Fruit fly (Drosophila melanogaster) whole organism, embryonic: Measurements from ENCODE around the gene CG14664.

Experiments used
- Antp ChIP-seq: fragments of 200-800 bp; sonication (Bioruptor generic); optimal IDR thresholded peaks from 3 replicates; lab custom pipeline; 2016; ENCODE audit warnings: missing biosample characterization, missing genetic modification characterization
- Awh ChIP-seq: fragments of 200-800 bp; sonication (Bioruptor generic); IDR thresholded peaks from 2 replicates; pipeline ENCODE4, ENCODE4 v1.3.6; 2022; ENCODE audit warnings: missing biosample characterization, missing genetic modification characterization
- CG11093 ChIP-seq: fragments of 200-800 bp; sonication (Bioruptor generic); IDR thresholded peaks from 3 replicates; pipeline ENCODE4 v1.3.6; 2022; ENCODE audit warnings: missing biosample characterization, missing genetic modification characterization
- CG13894 ChIP-seq: fragments of 200-800 bp; sonication (Bioruptor generic); optimal IDR thresholded peaks from 3 replicates; lab custom pipeline; 2018; ENCODE audit warnings: missing biosample characterization, mild to moderate bottlenecking, missing genetic modification characterization, moderate library complexity
- CG14014 ChIP-seq: fragments of 200-800 bp; sonication (Bioruptor generic); IDR thresholded peaks from 2 replicates; pipeline ENCODE4 v1.3.6; 2022; ENCODE audit warnings: missing biosample characterization, missing genetic modification characterization
- CG14710 ChIP-seq: fragments of 200-800 bp; sonication (Bioruptor generic); optimal IDR thresholded peaks from 3 replicates; lab custom pipeline; 2019; ENCODE audit warnings: missing biosample characterization, mild to moderate bottlenecking, missing genetic modification characterization, moderate library complexity
- CG15479 ChIP-seq: fragments of 200-800 bp; sonication (Bioruptor generic); optimal IDR thresholded peaks from 3 replicates; lab custom pipeline; 2019; ENCODE audit warnings: missing biosample characterization, mild to moderate bottlenecking, missing genetic modification characterization, moderate library complexity
- CG15601 ChIP-seq: fragments of 200-800 bp; sonication (Bioruptor generic); optimal IDR thresholded peaks from 3 replicates; lab custom pipeline; 2019; ENCODE audit warnings: missing biosample characterization, mild to moderate bottlenecking, missing genetic modification characterization, moderate library complexity
- CG2202 ChIP-seq: fragments of 200-800 bp; sonication (Bioruptor generic); optimal IDR thresholded peaks from 2 replicates; lab custom pipeline; 2018; ENCODE audit warnings: missing biosample characterization, mild to moderate bottlenecking, missing genetic modification characterization
- CG30431 ChIP-seq: fragments of 200-800 bp; sonication (Bioruptor generic); optimal IDR thresholded peaks from 2 replicates; lab custom pipeline; 2017; ENCODE audit warnings: missing biosample characterization, missing genetic modification characterization
- CG3163 ChIP-seq: fragments of 200-800 bp; sonication (Bioruptor generic); optimal IDR thresholded peaks from 3 replicates; lab custom pipeline; 2016; ENCODE audit warnings: missing biosample characterization, missing genetic modification characterization
- CG32772 ChIP-seq: fragments of 200-800 bp; sonication (Bioruptor generic); IDR thresholded peaks from 2 replicates; pipeline ENCODE4 v1.3.6; 2022; ENCODE audit warnings: missing biosample characterization, missing genetic modification characterization
- CG34422 ChIP-seq: fragments of 200-800 bp; sonication (Bioruptor generic); IDR thresholded peaks from 3 replicates; pipeline ENCODE4 v1.3.6; 2022; ENCODE audit warnings: missing biosample characterization, missing genetic modification characterization
- CG4424 ChIP-seq: fragments of 200-800 bp; sonication (Bioruptor generic); optimal IDR thresholded peaks from 3 replicates; lab custom pipeline; 2016; ENCODE audit warnings: missing biosample characterization, missing genetic modification characterization
- CG5953 ChIP-seq: fragments of 200-800 bp; sonication (Bioruptor generic); IDR thresholded peaks from 2 replicates; pipeline ENCODE4 v1.3.6; 2022; ENCODE audit warnings: missing biosample characterization, missing genetic modification characterization
- CG9727 ChIP-seq: fragments of 200-800 bp; sonication (Bioruptor generic); optimal IDR thresholded peaks from 3 replicates; lab custom pipeline; 2017; ENCODE audit warnings: missing biosample characterization, mild to moderate bottlenecking, missing genetic modification characterization
- CG9797 ChIP-seq: fragments of 200-800 bp; sonication (Bioruptor generic); optimal IDR thresholded peaks from 3 replicates; lab custom pipeline; 2018; ENCODE audit warnings: missing biosample characterization, mild to moderate bottlenecking, missing genetic modification characterization
- CG9876 ChIP-seq: fragments of 200-800 bp; sonication (Bioruptor generic); optimal IDR thresholded peaks from 2 replicates; lab custom pipeline; 2016; ENCODE audit warnings: missing biosample characterization, missing genetic modification characterization
- Chrac-16 ChIP-seq: fragments of 200-800 bp; sonication (Bioruptor generic); optimal IDR thresholded peaks from 3 replicates; lab custom pipeline; 2016; ENCODE audit warnings: missing biosample characterization, missing genetic modification characterization
- Dek ChIP-seq: fragments of 200-800 bp; sonication (Bioruptor generic); optimal IDR thresholded peaks from 3 replicates; lab custom pipeline; 2019; ENCODE audit warnings: missing biosample characterization, mild to moderate bottlenecking, missing genetic modification characterization, moderate library complexity
- Doc2 ChIP-seq: fragments of 200-800 bp; sonication (Bioruptor generic); IDR thresholded peaks from 2 replicates; pipeline ENCODE4 v1.3.6; 2022; ENCODE audit warnings: missing biosample characterization, missing genetic modification characterization
- Dref ChIP-seq: fragments of 200-800 bp; sonication (Bioruptor generic); IDR thresholded peaks from 2 replicates; pipeline ENCODE4 v1.3.6; 2022; ENCODE audit warnings: missing biosample characterization, missing genetic modification characterization
- Ets65A ChIP-seq: fragments of 200-800 bp; sonication (Bioruptor generic); peaks from one replicate; lab custom pipeline; 2016; ENCODE audit warnings: missing biosample characterization, missing genetic modification characterization
- Gug ChIP-seq: fragments of 200-800 bp; sonication (Bioruptor generic); IDR thresholded peaks from 4 replicates; pipeline ENCODE4 v1.3.6; 2022; ENCODE audit warnings: missing biosample characterization, missing genetic modification characterization
- HLH4C ChIP-seq: fragments of 200-800 bp; sonication (Bioruptor generic); IDR thresholded peaks from 3 replicates; pipeline ENCODE4 v1.3.6; 2022; ENCODE audit warnings: missing biosample characterization, missing genetic modification characterization; ENCODE audit not compliant: partially characterized antibody
- Mrtf ChIP-seq: fragments of 200-800 bp; sonication (Bioruptor generic); IDR thresholded peaks from 3 replicates; pipeline ENCODE4 v1.3.6; 2022; ENCODE audit warnings: missing biosample characterization, missing genetic modification characterization
- Nf-YB ChIP-seq: fragments of 200-800 bp; sonication (Bioruptor generic); optimal IDR thresholded peaks from 3 replicates; lab custom pipeline; 2019; ENCODE audit warnings: missing biosample characterization, mild to moderate bottlenecking, missing genetic modification characterization, moderate library complexity
- Nf-YC ChIP-seq: fragments of 200-800 bp; optimal IDR thresholded peaks from 3 replicates; lab custom pipeline; 2019; ENCODE audit warnings: missing biosample characterization, mild to moderate bottlenecking, missing genetic modification characterization, moderate library complexity
- Pdp1 ChIP-seq, 2 experiments: fragments of 200-800 bp; sonication (Bioruptor generic); optimal IDR thresholded peaks; 3 replicates each; lab custom pipeline; 2016; ENCODE audit warnings: missing biosample characterization in 2 of 2, missing genetic modification characterization in 2 of 2, mild to moderate bottlenecking in 1 of 2, moderate library complexity in 1 of 2
- Ravus ChIP-seq: fragments of 200-800 bp; sonication (Bioruptor generic); IDR thresholded peaks from 2 replicates; pipeline ENCODE4 v1.3.6; 2022; ENCODE audit warnings: missing biosample characterization, missing genetic modification characterization
- Sry-β ChIP-seq: fragments of 200-800 bp; sonication (Bioruptor generic); optimal IDR thresholded peaks from 2 replicates; lab custom pipeline; 2018; ENCODE audit warnings: missing biosample characterization, mild to moderate bottlenecking, missing genetic modification characterization, moderate library complexity
- Tbp ChIP-seq: fragments of >200 bp; optimal IDR thresholded peaks from 2 replicates; lab custom pipeline; 2018; ENCODE audit warnings: missing biosample characterization, missing genetic modification characterization
- Trl ChIP-seq, 3 experiments: fragments of >200 bp in 2 of 3; fragments of 200-800 bp in 1 of 3; sonication (Bioruptor generic) in 1 of 3; optimal IDR thresholded peaks; 2 replicates in 1 of 3; 3 replicates in 2 of 3; lab custom pipeline; 2016 to 2017; ENCODE audit warnings: missing biosample characterization in 1 of 3, missing genetic modification characterization in 1 of 3
- amos ChIP-seq: fragments of 200-800 bp; sonication (Bioruptor generic); IDR thresholded peaks from 2 replicates; pipeline ENCODE4 v1.3.6; 2022; ENCODE audit warnings: missing biosample characterization, missing genetic modification characterization; ENCODE audit not compliant: partially characterized antibody
- ase ChIP-seq: fragments of 200-800 bp; sonication (Bioruptor generic); IDR thresholded peaks from 3 replicates; pipeline ENCODE4 v1.3.6; 2022; ENCODE audit warnings: missing biosample characterization, missing genetic modification characterization
- ash1 ChIP-seq: fragments of 200-800 bp; sonication (Bioruptor generic); optimal IDR thresholded peaks from 2 replicates; lab custom pipeline; 2018; ENCODE audit warnings: missing biosample characterization, mild to moderate bottlenecking, missing genetic modification characterization
- cas ChIP-seq: fragments of 200-800 bp; sonication (Bioruptor generic); IDR thresholded peaks from 2 replicates; pipeline ENCODE4 v1.3.6; 2022; ENCODE audit warnings: missing biosample characterization, missing genetic modification characterization
- chinmo ChIP-seq: fragments of 200-800 bp; sonication (Bioruptor generic); IDR thresholded peaks from 4 replicates; pipeline ENCODE4 v1.3.6; 2022; ENCODE audit warnings: missing biosample characterization, missing genetic modification characterization; ENCODE audit not compliant: partially characterized antibody
- cwo ChIP-seq: fragments of 200-800 bp; sonication (Bioruptor generic); optimal IDR thresholded peaks from 3 replicates; lab custom pipeline; 2017; ENCODE audit warnings: missing biosample characterization, missing genetic modification characterization, mild to moderate bottlenecking, moderate library complexity, missing genetic modification reagents
- dimm ChIP-seq: fragments of 200-800 bp; sonication (Bioruptor generic); IDR thresholded peaks from 2 replicates; pipeline ENCODE4 v1.3.6; 2022; ENCODE audit warnings: missing biosample characterization, missing genetic modification characterization
- eve ChIP-seq, 2 experiments: fragments of >200 bp; optimal IDR thresholded peaks; 2 replicates each; lab custom pipeline; 2017; ENCODE audit warnings: missing biosample characterization in 2 of 2, missing genetic modification characterization in 2 of 2
- insv ChIP-seq, 2 experiments: fragments of 200-800 bp; sonication (Bioruptor generic); optimal IDR thresholded peaks; 3 replicates each; lab custom pipeline; 2016 to 2018; ENCODE audit warnings: missing biosample characterization in 2 of 2, missing genetic modification characterization in 2 of 2
- klu ChIP-seq: fragments of 200-800 bp; sonication (Bioruptor generic); IDR thresholded peaks from 2 replicates; pipeline ENCODE4 v1.3.6; 2022; ENCODE audit warnings: missing biosample characterization, missing genetic modification characterization
- lmd ChIP-seq: fragments of 200-800 bp; sonication (Bioruptor generic); IDR thresholded peaks from 2 replicates; pipeline ENCODE4 v1.3.6; 2022; ENCODE audit warnings: missing biosample characterization, missing genetic modification characterization
- repo ChIP-seq: fragments of 200-800 bp; sonication (Bioruptor generic); optimal IDR thresholded peaks from 2 replicates; lab custom pipeline; 2016; ENCODE audit warnings: missing biosample characterization, missing genetic modification characterization
- so ChIP-seq: fragments of 200-800 bp; sonication (Bioruptor generic); IDR thresholded peaks from 3 replicates; pipeline ENCODE4 v1.3.6; 2022; ENCODE audit warnings: missing biosample characterization, missing genetic modification characterization
- ssp ChIP-seq: fragments of 200-800 bp; sonication (Bioruptor generic); IDR thresholded peaks from 2 replicates; pipeline ENCODE4 v1.3.6; 2022; ENCODE audit warnings: missing biosample characterization, missing genetic modification characterization
- stc ChIP-seq: fragments of 200-800 bp; sonication (Bioruptor generic); IDR thresholded peaks from 2 replicates; pipeline ENCODE4 v1.3.6; 2022; ENCODE audit warnings: missing biosample characterization, missing genetic modification characterization
- wdn ChIP-seq: fragments of 200-800 bp; sonication (Bioruptor generic); IDR thresholded peaks from 2 replicates; pipeline ENCODE4 v1.3.6; 2022; ENCODE audit warnings: missing biosample characterization, missing genetic modification characterization

The CG14664 gene

dm6 chr3R:5198302-5198701 lies 25.6 kb upstream of the CG14664 start (continued):
- TF ChIP-seq CG5953 (GFP tag; lab: Robert Waterston, UW) (peak; percentile 30; the same call in 1 of the 2 replicates), CG9727 (GFP tag; lab: Kevin White, UChicago) (peak; percentile 37), stc (GFP tag; lab: Robert Waterston, UW) (peak; percentile 56; the same call in 1 of the 2 replicates), Mrtf (GFP tag; lab: Robert Waterston, UW) (0 out of 3 replicates have a peak, but pooled peaks have one; percentile 47), Gug (peak; percentile 41; the same call in 1 of the 4 replicates), Chrac-16 (GFP tag; lab: Kevin White, UChicago) (peak; percentile 16), Dek (peak; percentile 72), amos (GFP tag; lab: Robert Waterston, UW) (no peak), CG9876 (GFP tag; lab: Kevin White, UChicago) (peak; percentile 40), CG30431 (GFP tag; lab: Kevin White, UChicago) (peak; percentile 8), CG11093 (GFP tag; lab: Robert Waterston, UW) (no peak), insv (GFP tag; optimal IDR thresholded peaks at IDR 0.05; lab: Kevin White, UChicago) (no peak), CG13894 (tag; lab: Kevin White, UChicago) (peak; percentile 94), Dref (GFP tag; lab: Robert Waterston, UW) (no peak), lmd (GFP tag; lab: Robert Waterston, UW) (peak; percentile 65; the same call in 1 of the 2 replicates), Ets65A (GFP tag; lab: Kevin White, UChicago) (peak; percentile 71), CG34422 (GFP tag; lab: Robert Waterston, UW) (0 out of 3 replicates have a peak, but pooled peaks have one; percentile 32), klu (GFP tag; lab: Robert Waterston, UW) (peak; percentile 41; the same call in 1 of the 2 replicates)

- TF ChIP-seq Nf-YC (tag; lab: Kevin White, UChicago), result no peak
- peak in 1 of 2 experiments; percentile 59 for TF ChIP-seq eve (GFP tag; optimal IDR thresholded peaks at IDR 0.05; lab: Kevin White, UChicago)
- no peak for TF ChIP-seq CG15601 (tag; lab: Kevin White, UChicago)
- TF ChIP-seq Ravus (GFP tag; lab: Robert Waterston, UW), result no peak
- peak in 1 of 2 experiments; percentile 31 for TF ChIP-seq Pdp1 (GFP tag; optimal IDR thresholded peaks at IDR 0.05; lab: Kevin White, UChicago)
- TF ChIP-seq CG34422 (GFP tag; lab: Robert Waterston, UW), result 0 out of 3 replicates have a peak, but pooled peaks have one; percentile 16
- peak; percentile 6 for TF ChIP-seq cwo
- no peak for TF ChIP-seq cas (GFP tag; lab: Robert Waterston, UW)
- TF ChIP-seq CG3163, result peak; percentile 67
- TF ChIP-seq CG15479 (GFP tag; lab: Kevin White, UChicago), result no peak
- no peak for TF ChIP-seq dimm
- no peak for TF ChIP-seq Antp (GFP tag; lab: Kevin White, UChicago)
- no peak for TF ChIP-seq ase
- no peak for TF ChIP-seq CG4424 (GFP tag; lab: Kevin White, UChicago)
- no peak for TF ChIP-seq Trl (optimal IDR thresholded peaks at IDR 0.05; lab: Kevin White, UChicago)
- no peak for TF ChIP-seq Trl (GFP tag; optimal IDR thresholded peaks at IDR 0.05; lab: Kevin White, UChicago)
Measured at dm6 chr3R:5199581-5199980, 24.4 kb upstream of the CG14664 start.

- TF ChIP-seq Tbp (GFP tag; lab: Kevin White, UChicago) (no peak), CG14014 (GFP tag; lab: Robert Waterston, UW) (no peak), Sry-β (GFP tag; lab: Kevin White, UChicago) (no peak), CG2202 (tag; lab: Kevin White, UChicago) (no peak), CG13894 (tag; lab: Kevin White, UChicago) (no peak), wdn (GFP tag; lab: Robert Waterston, UW) (no peak), Doc2 (GFP tag; lab: Robert Waterston, UW) (no peak), ash1 (no peak), CG32772 (GFP tag; lab: Robert Waterston, UW) (no peak), CG14710 (tag; lab: Kevin White, UChicago) (no peak), repo (no peak), CG9797 (GFP tag; lab: Kevin White, UChicago) (no peak), HLH4C (GFP tag; lab: Robert Waterston, UW) (no peak), so (GFP tag; lab: Robert Waterston, UW) (no peak), Nf-YB (GFP tag; lab: Kevin White, UChicago) (peak; percentile 24), Awh (GFP tag; lab: Robert Waterston, UW) (0 out of 2 replicates have a peak, but pooled peaks have one; percentile 20), chinmo (GFP tag; lab: Robert Waterston, UW) (0 out of 4 replicates have a peak, but pooled peaks have one; percentile 51), ssp (GFP tag; lab: Robert Waterston, UW) (no peak)
Measured at dm6 chr3R:5203796-5204195, 20.1 kb upstream of the CG14664 start.
